Fruit fly (Drosophila melanogaster) whole organism, embryonic: ENCODE data around the gene Rad9.
A peak's percentile ranks its signal among the peaks of the same experiment; 100 is the strongest.

Experiments
- Adf1 ChIP-seq: fragments of 200-800 bp; sonication (Bioruptor generic); IDR thresholded peaks from 2 replicates; pipeline ENCODE4 v1.3.6; 2022; ENCODE audit warnings: missing biosample characterization, missing genetic modification characterization
- Aef1 ChIP-seq: fragments of 200-800 bp; sonication (Bioruptor generic); IDR thresholded peaks from 3 replicates; pipeline ENCODE4 v1.3.6; 2022; ENCODE audit warnings: missing biosample characterization, missing genetic modification characterization
- B-H1 ChIP-seq: fragments of 200-800 bp; sonication (Bioruptor generic); IDR thresholded peaks from 3 replicates; pipeline ENCODE4 v1.3.6; 2022; ENCODE audit warnings: missing biosample characterization, missing genetic modification characterization
- Bdp1 ChIP-seq: fragments of 200-800 bp; sonication (Bioruptor generic); optimal IDR thresholded peaks from 3 replicates; lab custom pipeline; 2016; ENCODE audit warnings: missing biosample characterization, missing genetic modification characterization
- CG1024 ChIP-seq: fragments of 200-800 bp; sonication (Bioruptor generic); IDR thresholded peaks from 2 replicates; pipeline ENCODE4 v1.3.6; 2022; ENCODE audit warnings: missing biosample characterization, missing genetic modification characterization
- CG10366 ChIP-seq: fragments of 200-800 bp; sonication (Bioruptor generic); IDR thresholded peaks from 2 replicates; pipeline ENCODE4 v1.3.6; 2022; ENCODE audit warnings: missing biosample characterization, missing genetic modification characterization
- CG11456 ChIP-seq: fragments of 200-800 bp; sonication (Bioruptor generic); IDR thresholded peaks from 3 replicates; pipeline ENCODE4 v1.3.6; 2022; ENCODE audit warnings: missing biosample characterization, missing genetic modification characterization
- CG12236 ChIP-seq: fragments of 200-800 bp; sonication (Bioruptor generic); optimal IDR thresholded peaks from 2 replicates; lab custom pipeline; 2016; ENCODE audit warnings: missing biosample characterization, missing genetic modification characterization
- CG12769 ChIP-seq: fragments of 200-800 bp; sonication (Bioruptor generic); optimal IDR thresholded peaks from 2 replicates; lab custom pipeline; 2019; ENCODE audit warnings: missing biosample characterization, mild to moderate bottlenecking, missing genetic modification characterization, moderate library complexity
- CG15601 ChIP-seq: fragments of 200-800 bp; sonication (Bioruptor generic); optimal IDR thresholded peaks from 3 replicates; lab custom pipeline; 2019; ENCODE audit warnings: missing biosample characterization, mild to moderate bottlenecking, missing genetic modification characterization, moderate library complexity
- CG16813 ChIP-seq: fragments of 200-800 bp; sonication (Bioruptor generic); IDR thresholded peaks from 3 replicates; pipeline ENCODE4 v1.3.6; 2022; ENCODE audit warnings: missing biosample characterization, missing genetic modification characterization; ENCODE audit not compliant: partially characterized antibody
- CG18619 ChIP-seq: fragments of 200-800 bp; sonication (Bioruptor generic); optimal IDR thresholded peaks from 3 replicates; lab custom pipeline; 2017; ENCODE audit warnings: missing biosample characterization, mild to moderate bottlenecking, missing genetic modification characterization
- CG2202 ChIP-seq: fragments of 200-800 bp; sonication (Bioruptor generic); optimal IDR thresholded peaks from 2 replicates; lab custom pipeline; 2018; ENCODE audit warnings: missing biosample characterization, mild to moderate bottlenecking, missing genetic modification characterization
- CG30431 ChIP-seq: fragments of 200-800 bp; sonication (Bioruptor generic); optimal IDR thresholded peaks from 2 replicates; lab custom pipeline; 2017; ENCODE audit warnings: missing biosample characterization, missing genetic modification characterization
- CG31388 ChIP-seq: fragments of 200-800 bp; sonication (Bioruptor generic); optimal IDR thresholded peaks from 2 replicates; lab custom pipeline; 2016; ENCODE audit warnings: missing biosample characterization, missing genetic modification characterization
- CG4707 ChIP-seq: fragments of 200-800 bp; sonication (Bioruptor generic); optimal IDR thresholded peaks from 2 replicates; lab custom pipeline; 2018; ENCODE audit warnings: missing biosample characterization, mild to moderate bottlenecking, missing genetic modification characterization, moderate library complexity
- CG6254 ChIP-seq: fragments of 200-800 bp; sonication (Bioruptor generic); optimal IDR thresholded peaks from 3 replicates; lab custom pipeline; 2017; ENCODE audit warnings: mild to moderate bottlenecking, missing biosample characterization, missing genetic modification reagents, missing genetic modification characterization
- CG6791 ChIP-seq: fragments of 200-800 bp; sonication (Bioruptor generic); IDR thresholded peaks from 3 replicates; pipeline ENCODE4 v1.3.6; 2022; ENCODE audit warnings: missing biosample characterization, missing genetic modification characterization; ENCODE audit not compliant: partially characterized antibody
- CG6813 ChIP-seq: fragments of 200-800 bp; sonication (Bioruptor generic); optimal IDR thresholded peaks from 2 replicates; lab custom pipeline; 2017; ENCODE audit warnings: missing biosample characterization, missing genetic modification characterization, mild to moderate bottlenecking, moderate library complexity, missing genetic modification reagents
- CG7928 ChIP-seq: fragments of 200-800 bp; sonication (Bioruptor generic); optimal IDR thresholded peaks from 2 replicates; lab custom pipeline; 2017; ENCODE audit warnings: missing biosample characterization, mild to moderate bottlenecking, missing genetic modification characterization
- CG9727 ChIP-seq: fragments of 200-800 bp; sonication (Bioruptor generic); optimal IDR thresholded peaks from 3 replicates; lab custom pipeline; 2017; ENCODE audit warnings: missing biosample characterization, mild to moderate bottlenecking, missing genetic modification characterization
- CG9817 ChIP-seq: fragments of 200-800 bp; sonication (Bioruptor generic); optimal IDR thresholded peaks from 2 replicates; lab custom pipeline; 2018; ENCODE audit warnings: missing biosample characterization, mild to moderate bottlenecking, missing genetic modification characterization, moderate library complexity
- CHES-1-like ChIP-seq: fragments of 200-800 bp; sonication (Bioruptor generic); optimal IDR thresholded peaks from 2 replicates; lab custom pipeline; 2016; ENCODE audit warnings: missing biosample characterization, missing genetic modification characterization
- Fer1 ChIP-seq: fragments of 200-800 bp; sonication (Bioruptor generic); optimal IDR thresholded peaks from 2 replicates; lab custom pipeline; 2017; ENCODE audit warnings: missing biosample characterization, mild to moderate bottlenecking, missing genetic modification characterization
- Hr51 ChIP-seq, 2 experiments: fragments of 200-800 bp; sonication (Bioruptor generic); optimal IDR thresholded peaks; 2 replicates in 1 of 2; 3 replicates in 1 of 2; lab custom pipeline; 2016 to 2018; ENCODE audit warnings: missing biosample characterization in 2 of 2, missing genetic modification characterization in 2 of 2, mild to moderate bottlenecking in 1 of 2, moderate library complexity in 1 of 2
- Mad ChIP-seq: fragments of 200-800 bp; sonication (Bioruptor generic); optimal IDR thresholded peaks from 2 replicates; lab custom pipeline; 2016; ENCODE audit warnings: missing biosample characterization, missing genetic modification characterization
- Meics ChIP-seq: fragments of 200-800 bp; sonication (Bioruptor generic); optimal IDR thresholded peaks from 2 replicates; lab custom pipeline; 2017; ENCODE audit warnings: missing biosample characterization, mild to moderate bottlenecking, missing genetic modification characterization
- Optix ChIP-seq: fragments of 200-800 bp; sonication (Bioruptor generic); IDR thresholded peaks from 3 replicates; pipeline ENCODE4 v1.3.6; 2022; ENCODE audit warnings: missing biosample characterization, missing genetic modification characterization
- Taf1 ChIP-seq: fragments of 200-800 bp; sonication (Bioruptor generic); IDR thresholded peaks from 2 replicates; pipeline ENCODE4 v1.3.6; 2022; ENCODE audit warnings: missing biosample characterization, missing genetic modification characterization
- Tbp ChIP-seq: fragments of >200 bp; optimal IDR thresholded peaks from 2 replicates; lab custom pipeline; 2018; ENCODE audit warnings: missing biosample characterization, missing genetic modification characterization
- Trl ChIP-seq, 3 experiments: fragments of >200 bp in 2 of 3; fragments of 200-800 bp in 1 of 3; sonication (Bioruptor generic) in 1 of 3; optimal IDR thresholded peaks; 2 replicates in 1 of 3; 3 replicates in 2 of 3; lab custom pipeline; 2016 to 2017; ENCODE audit warnings: missing biosample characterization in 1 of 3, missing genetic modification characterization in 1 of 3
- Usf ChIP-seq: fragments of 200-800 bp; sonication (Bioruptor generic); optimal IDR thresholded peaks from 2 replicates; lab custom pipeline; 2017; ENCODE audit warnings: missing genotype, missing biosample characterization, missing genetic modification characterization
- ap ChIP-seq: fragments of 200-800 bp; sonication (Bioruptor generic); IDR thresholded peaks from 2 replicates; pipeline ENCODE4 v1.3.6; 2022; ENCODE audit warnings: missing biosample characterization, missing genetic modification characterization
- bowl ChIP-seq: fragments of 200-800 bp; sonication (Bioruptor generic); IDR thresholded peaks from 2 replicates; pipeline ENCODE4 v1.3.6; 2022; ENCODE audit warnings: missing biosample characterization, missing genetic modification characterization
- cad ChIP-seq: fragments of >200 bp; optimal IDR thresholded peaks from 2 replicates; lab custom pipeline; 2017; ENCODE audit warnings: missing biosample characterization, missing genetic modification characterization
- cato ChIP-seq: fragments of 200-800 bp; sonication (Bioruptor generic); optimal IDR thresholded peaks from 2 replicates; lab custom pipeline; 2016; ENCODE audit warnings: missing biosample characterization, missing genetic modification characterization, borderline replicate concordance
- crp ChIP-seq, 2 experiments: fragments of 200-800 bp; sonication (Bioruptor generic); optimal IDR thresholded peaks; 2 replicates in 1 of 2; 3 replicates in 1 of 2; lab custom pipeline; 2017; ENCODE audit warnings: missing biosample characterization in 2 of 2, missing genetic modification characterization in 2 of 2, mild to moderate bottlenecking in 1 of 2, moderate library complexity in 1 of 2
- fd96Cb ChIP-seq: fragments of 200-800 bp; sonication (Bioruptor generic); optimal IDR thresholded peaks from 2 replicates; lab custom pipeline; 2018; ENCODE audit warnings: missing biosample characterization, mild to moderate bottlenecking, missing genetic modification characterization, moderate library complexity
- gcm ChIP-seq: fragments of 200-800 bp; sonication (Bioruptor generic); optimal IDR thresholded peaks from 2 replicates; lab custom pipeline; 2019; ENCODE audit warnings: missing biosample characterization, mild to moderate bottlenecking, missing genetic modification characterization, moderate library complexity
- gsb ChIP-seq: fragments of 200-800 bp; sonication (Bioruptor generic); IDR thresholded peaks from 2 replicates; pipeline ENCODE4 v1.3.6; 2022; ENCODE audit warnings: missing biosample characterization, missing genetic modification characterization
- her ChIP-seq: fragments of 200-800 bp; sonication (Bioruptor generic); optimal IDR thresholded peaks from 2 replicates; lab custom pipeline; 2016; ENCODE audit warnings: missing biosample characterization, missing genetic modification characterization
- lov ChIP-seq, 2 experiments: fragments of 200-800 bp in 1 of 2; fragments of >200 bp in 1 of 2; sonication (Bioruptor generic) in 1 of 2; IDR thresholded peaks in 1 of 2; optimal IDR thresholded peaks in 1 of 2; 2 replicates in 1 of 2; 3 replicates in 1 of 2; pipeline versions ENCODE4 v1.3.6 to Lab custom; 2017 to 2022; ENCODE audit warnings: missing biosample characterization in 1 of 2, missing genetic modification characterization in 1 of 2
- maf-S ChIP-seq: fragments of 200-800 bp; sonication (Bioruptor generic); optimal IDR thresholded peaks from 2 replicates; lab custom pipeline; 2016; ENCODE audit warnings: missing biosample characterization, missing genetic modification characterization
- phol ChIP-seq: fragments of 200-800 bp; sonication (Bioruptor generic); optimal IDR thresholded peaks from 3 replicates; lab custom pipeline; 2018; ENCODE audit warnings: missing biosample characterization, mild to moderate bottlenecking, missing genetic modification characterization, moderate library complexity
- pnt ChIP-seq: fragments of 200-800 bp; sonication (Bioruptor generic); optimal IDR thresholded peaks from 3 replicates; lab custom pipeline; 2016; ENCODE audit warnings: missing biosample characterization, missing genetic modification characterization
- ranshi ChIP-seq: fragments of 200-800 bp; sonication (Bioruptor generic); IDR thresholded peaks from 2 replicates; pipeline ENCODE4 v1.3.6; 2022; ENCODE audit warnings: missing biosample characterization, missing genetic modification characterization
- row ChIP-seq: fragments of 200-800 bp; sonication (Bioruptor generic); IDR thresholded peaks from 3 replicates; pipeline ENCODE4 v1.3.6; 2022; ENCODE audit warnings: missing biosample characterization, missing genetic modification characterization
- scrt ChIP-seq: fragments of 200-800 bp; sonication (Bioruptor generic); optimal IDR thresholded peaks from 2 replicates; lab custom pipeline; 2018; ENCODE audit warnings: missing biosample characterization, mild to moderate bottlenecking, missing genetic modification characterization, moderate library complexity
- tna ChIP-seq: fragments of 200-800 bp; sonication (Bioruptor generic); IDR thresholded peaks from 2 replicates; pipeline ENCODE4 v1.3.6; 2022; ENCODE audit warnings: missing biosample characterization, missing genetic modification characterization; ENCODE audit not compliant: partially characterized antibody
- usp ChIP-seq: fragments of >200 bp; optimal IDR thresholded peaks from 2 replicates; lab custom pipeline; 2017; ENCODE audit warnings: missing biosample characterization, missing genetic modification characterization
- wdn ChIP-seq: fragments of 200-800 bp; sonication (Bioruptor generic); IDR thresholded peaks from 2 replicates; pipeline ENCODE4 v1.3.6; 2022; ENCODE audit warnings: missing biosample characterization, missing genetic modification characterization

Rad9 gene

DNA sequence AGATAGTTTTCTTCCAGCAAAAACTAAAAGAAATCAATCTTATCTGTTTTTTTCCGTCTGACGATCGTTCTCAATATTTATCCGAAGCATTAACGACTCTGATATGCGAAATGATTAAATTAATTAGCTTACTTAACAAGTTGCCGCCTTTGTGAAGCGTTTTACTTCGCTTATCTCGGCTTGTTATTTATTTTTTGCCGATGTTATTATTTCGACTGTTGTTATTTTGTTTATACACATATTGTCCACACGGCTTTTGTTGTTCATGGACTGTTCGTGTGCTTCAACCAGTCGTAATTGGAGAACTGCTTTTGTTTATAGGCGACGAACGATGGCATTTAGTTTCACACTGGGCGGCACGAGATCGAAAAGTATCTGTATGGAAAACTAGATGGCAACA, 39.1 kb downstream of the Rad9 start:
- no peak for TF ChIP-seq Optix (GFP tag; lab: Robert Waterston, UW)
- peak; percentile 33 for TF ChIP-seq CG18619
- TF ChIP-seq bowl (GFP tag; lab: Robert Waterston, UW), result no peak
- no peak for TF ChIP-seq pnt
- TF ChIP-seq Hr51 (GFP tag; optimal IDR thresholded peaks at IDR 0.05; lab: Kevin White, UChicago), result no peak
- no peak for TF ChIP-seq maf-S (GFP tag; lab: Kevin White, UChicago)
- TF ChIP-seq CG6791 (GFP tag; lab: Robert Waterston, UW), result no peak
- TF ChIP-seq her (GFP tag; lab: Kevin White, UChicago), result no peak
- TF ChIP-seq CG12769 (tag; lab: Kevin White, UChicago), result no peak
- no peak for TF ChIP-seq lov (optimal IDR thresholded peaks at IDR 0.05; lab: Kevin White, UChicago)
- no peak for TF ChIP-seq lov (GFP tag; IDR thresholded peaks at IDR 0.05; lab: Robert Waterston, UW)
- TF ChIP-seq CG1024 (GFP tag; lab: Robert Waterston, UW), result no peak
- no peak for TF ChIP-seq ranshi (GFP tag; lab: Robert Waterston, UW)
- no peak for TF ChIP-seq CG30431
- no peak for TF ChIP-seq tna (GFP tag; lab: Robert Waterston, UW)
- TF ChIP-seq Trl (optimal IDR thresholded peaks at IDR 0.05; lab: Kevin White, UChicago), result no peak
- TF ChIP-seq Trl (GFP tag; optimal IDR thresholded peaks at IDR 0.05; lab: Kevin White, UChicago), result no peak
- TF ChIP-seq Mad, result no peak
- no peak for TF ChIP-seq CG9817 (tag; lab: Kevin White, UChicago)
- no peak for TF ChIP-seq CHES-1-like (GFP tag; lab: Kevin White, UChicago)
- TF ChIP-seq CG6813, result peak; percentile 58
- TF ChIP-seq CG11456, result no peak
- TF ChIP-seq CG7928 (GFP tag; lab: Kevin White, UChicago), result no peak
- TF ChIP-seq Taf1 (GFP tag; lab: Robert Waterston, UW), result no peak
- TF ChIP-seq gsb, result no peak
- no peak for TF ChIP-seq cad (GFP tag; lab: Kevin White, UChicago)
- no peak for TF ChIP-seq CG6254 (GFP tag; lab: Kevin White, UChicago)
- no peak for TF ChIP-seq usp (GFP tag; lab: Kevin White, UChicago)
- TF ChIP-seq CG9727, result peak; percentile 4
- no peak for TF ChIP-seq gcm (GFP tag; lab: Kevin White, UChicago)
- no peak for TF ChIP-seq phol (tag; lab: Kevin White, UChicago)
- no peak for TF ChIP-seq Adf1 (GFP tag; lab: Robert Waterston, UW)
- TF ChIP-seq B-H1, result no peak
- no peak for TF ChIP-seq CG16813 (GFP tag; lab: Robert Waterston, UW)
- TF ChIP-seq Fer1 (GFP tag; lab: Kevin White, UChicago), result peak; percentile 62
- TF ChIP-seq Tbp, result no peak
- no peak for TF ChIP-seq wdn
- TF ChIP-seq scrt (GFP tag; lab: Kevin White, UChicago), result peak; percentile 11
- no peak for TF ChIP-seq crp (GFP tag; optimal IDR thresholded peaks at IDR 0.05; lab: Kevin White, UChicago)
- no peak for TF ChIP-seq Aef1 (GFP tag; lab: Robert Waterston, UW)
- no peak for TF ChIP-seq CG15601 (tag; lab: Kevin White, UChicago)
- no peak for TF ChIP-seq Meics (GFP tag; lab: Kevin White, UChicago)
- no peak for TF ChIP-seq fd96Cb (tag; lab: Kevin White, UChicago)
- peak; percentile 18 for TF ChIP-seq CG4707
- TF ChIP-seq CG10366 (GFP tag; lab: Robert Waterston, UW), result no peak
- no peak for TF ChIP-seq CG12236 (GFP tag; lab: Kevin White, UChicago)
- no peak for TF ChIP-seq Bdp1 (GFP tag; lab: Kevin White, UChicago)
- no peak for TF ChIP-seq CG2202 (tag; lab: Kevin White, UChicago)
- TF ChIP-seq cato (GFP tag; lab: Kevin White, UChicago), result no peak
- no peak for TF ChIP-seq row (GFP tag; lab: Robert Waterston, UW)
- TF ChIP-seq Usf (GFP tag; lab: Kevin White, UChicago), result no peak
- no peak for TF ChIP-seq CG31388 (GFP tag; lab: Kevin White, UChicago)
- TF ChIP-seq ap (GFP tag; lab: Robert Waterston, UW), result no peak
